Worm (Caenorhabditis elegans) whole organism, L4/young adult: ENCODE measurements around the gene C03F11.4.

Experiments used
- W03F9.2 ChIP-seq: fragments of 150-350 bp; optimal IDR thresholded peaks from 2 replicates; lab custom pipeline; 2014; ENCODE audit warnings: missing biosample characterization, missing genetic modification characterization
- him-1 ChIP-seq: sonication (generic microtip); optimal IDR thresholded peaks from 2 replicates; lab custom pipeline; 2016; ENCODE audit warnings: missing genotype, missing genetic modification reagents, missing genetic modification characterization, missing compliant biosample characterization

DNA sequence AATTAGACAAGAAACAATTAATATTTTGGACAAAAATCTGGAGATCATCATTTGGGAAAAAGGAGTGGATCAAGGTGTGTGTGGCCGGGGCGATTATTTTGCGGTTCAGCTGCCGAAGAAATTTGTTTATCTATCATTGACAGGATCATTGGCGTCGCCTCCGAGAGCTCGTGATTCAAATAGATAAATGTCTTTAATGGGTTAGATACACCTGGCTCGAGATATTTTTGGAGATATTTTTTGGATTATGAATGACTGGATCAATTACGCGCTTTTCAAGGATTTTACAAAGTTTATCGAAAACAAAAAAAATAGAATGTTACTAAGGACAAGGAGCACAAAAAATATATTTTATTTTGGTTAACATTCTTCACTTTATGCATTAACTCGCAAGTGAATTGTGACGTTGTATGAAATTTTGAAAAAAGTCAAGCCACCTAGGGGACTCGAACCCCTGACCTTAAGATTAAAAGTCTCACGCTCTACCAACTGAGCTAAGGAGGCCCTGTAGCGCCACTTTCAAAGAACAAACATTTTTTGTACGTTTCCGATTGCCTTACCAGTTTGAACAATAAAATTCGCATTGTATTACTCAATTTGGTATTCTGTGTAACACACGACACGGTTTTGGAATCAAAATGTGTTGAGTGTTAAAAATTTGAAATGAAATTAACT lies 44.7 kb upstream of the C03F11.4 start, which contains the start of gene C25F6.6:
- TF ChIP-seq him-1 (no peak), W03F9.2 (tag; lab: Kevin White, UChicago) (no peak)
